Worm (Caenorhabditis elegans) whole organism, L2 larva: ENCODE results near the gene F57E7.4.

Experiments
- C34F6.9 ChIP-seq: fragments of 150-350 bp; optimal IDR thresholded peaks from 2 replicates; lab custom pipeline; 2014; ENCODE audit warnings: missing biosample characterization, missing genetic modification characterization
- F13H6.1 ChIP-seq: sonication (generic microtip); optimal IDR thresholded peaks from 2 replicates; lab custom pipeline; 2016; ENCODE audit warnings: missing genetic modification characterization, missing compliant biosample characterization
- Y55F3AM.14 ChIP-seq: fragments of 200-800 bp; sonication (Bioruptor generic); optimal IDR thresholded peaks from 2 replicates; lab custom pipeline; 2018; ENCODE audit warnings: mild to moderate bottlenecking, missing genetic modification characterization, missing compliant biosample characterization
- alr-1 ChIP-seq: fragments of 150-350 bp; optimal IDR thresholded peaks from 2 replicates; lab custom pipeline; 2014; ENCODE audit warnings: missing biosample characterization, missing genetic modification characterization
- ama-1 ChIP-seq: fragments of 150-350 bp; optimal IDR thresholded peaks from 2 replicates; lab custom pipeline; 2018; ENCODE audit warnings: inconsistent platforms
- blmp-1 ChIP-seq: sonication (generic microtip); optimal IDR thresholded peaks from 2 replicates; lab custom pipeline; 2017; ENCODE audit warnings: missing genetic modification characterization, mild to moderate bottlenecking, missing compliant biosample characterization, antibody characterized with exemption, moderate library complexity; ENCODE audit not compliant: insufficient read depth
- ceh-16 ChIP-seq: fragments of 150-350 bp; optimal IDR thresholded peaks from 2 replicates; lab custom pipeline; 2014; ENCODE audit warnings: missing biosample characterization, missing genetic modification characterization
- ceh-82 ChIP-seq: fragments of 150-350 bp; optimal IDR thresholded peaks from 2 replicates; lab custom pipeline; 2014; ENCODE audit warnings: missing biosample characterization, missing genetic modification characterization
- crh-2 ChIP-seq: sonication (generic microtip); optimal IDR thresholded peaks from 2 replicates; lab custom pipeline; 2017; ENCODE audit warnings: missing biosample characterization, missing genetic modification characterization
- dmd-4 ChIP-seq: sonication (generic microtip); optimal IDR thresholded peaks from 2 replicates; lab custom pipeline; 2017; ENCODE audit warnings: missing biosample characterization, missing genetic modification characterization
- egl-27 ChIP-seq: sonication (generic microtip); optimal IDR thresholded peaks from 3 replicates; lab custom pipeline; 2017; ENCODE audit warnings: missing biosample characterization, missing genetic modification reagents, missing genetic modification characterization
- elt-1 ChIP-seq: fragments of 150-350 bp; optimal IDR thresholded peaks from 2 replicates; lab custom pipeline; 2014; ENCODE audit warnings: missing biosample characterization, missing genetic modification characterization
- fos-1 ChIP-seq: fragments of 150-350 bp; optimal IDR thresholded peaks from 2 replicates; lab custom pipeline; 2014; ENCODE audit warnings: missing biosample characterization, missing genetic modification characterization
- lin-11 ChIP-seq: fragments of 150-350 bp; sonication (generic microtip); optimal IDR thresholded peaks from 2 replicates; lab custom pipeline; 2014; ENCODE audit warnings: missing biosample characterization, missing genetic modification characterization, inconsistent platforms, mixed read lengths
- lin-13 ChIP-seq: fragments of 150-350 bp; optimal IDR thresholded peaks from 2 replicates; lab custom pipeline; 2014; ENCODE audit warnings: missing biosample characterization, missing genetic modification reagents, missing genetic modification characterization
- lin-39 ChIP-seq: fragments of 150-350 bp; optimal IDR thresholded peaks from 2 replicates; lab custom pipeline; 2014; ENCODE audit warnings: missing biosample characterization, missing genetic modification reagents, missing genetic modification characterization
- lsy-2 ChIP-seq, 2 experiments: fragments of 150-350 bp in 1 of 2; sonication (generic microtip) in 1 of 2; optimal IDR thresholded peaks; 2 replicates each; lab custom pipeline; 2014 to 2017; ENCODE audit warnings: missing biosample characterization in 2 of 2, missing genetic modification characterization in 2 of 2
- mab-5 ChIP-seq: fragments of 150-350 bp; optimal IDR thresholded peaks from 2 replicates; lab custom pipeline; 2014; ENCODE audit warnings: missing biosample characterization, missing genetic modification characterization
- mbf-1 ChIP-seq: sonication (generic microtip); optimal IDR thresholded peaks from 2 replicates; lab custom pipeline; 2017; ENCODE audit warnings: missing biosample characterization, missing genetic modification characterization
- mdl-1 ChIP-seq, 2 experiments: fragments of 150-350 bp in 1 of 2; sonication (generic microtip) in 1 of 2; optimal IDR thresholded peaks; 2 replicates each; lab custom pipeline; 2017; ENCODE audit warnings: missing biosample characterization in 2 of 2, missing genetic modification characterization in 2 of 2
- nhr-10 ChIP-seq: sonication (generic microtip); optimal IDR thresholded peaks from 2 replicates; lab custom pipeline; 2017; ENCODE audit warnings: missing biosample characterization, missing genetic modification characterization
- nhr-11 ChIP-seq: fragments of 150-350 bp; optimal IDR thresholded peaks from 2 replicates; lab custom pipeline; 2014; ENCODE audit warnings: missing biosample characterization, missing genetic modification characterization
- nhr-129 ChIP-seq: fragments of 150-350 bp; optimal IDR thresholded peaks from 2 replicates; lab custom pipeline; 2014; ENCODE audit warnings: missing biosample characterization, missing genetic modification characterization
- nhr-23 ChIP-seq: fragments of 150-350 bp; optimal IDR thresholded peaks from 2 replicates; lab custom pipeline; 2014; ENCODE audit warnings: missing biosample characterization, missing genetic modification reagents, missing genetic modification characterization
- nhr-77 ChIP-seq: fragments of 150-350 bp; optimal IDR thresholded peaks from 2 replicates; lab custom pipeline; 2014; ENCODE audit warnings: missing biosample characterization, missing genetic modification characterization
- skn-1 ChIP-seq: sonication (generic microtip); optimal IDR thresholded peaks from 2 replicates; lab custom pipeline; 2017; ENCODE audit warnings: missing biosample characterization, missing genetic modification characterization
- sma-3 ChIP-seq: sonication (generic microtip); optimal IDR thresholded peaks from 2 replicates; lab custom pipeline; 2016; ENCODE audit warnings: missing genetic modification reagents, missing genetic modification characterization, missing compliant biosample characterization
- sma-9 ChIP-seq, 2 experiments: fragments of 150-350 bp in 1 of 2; sonication (generic microtip) in 1 of 2; optimal IDR thresholded peaks; 2 replicates each; lab custom pipeline; 2014 to 2016; ENCODE audit warnings: missing genetic modification characterization in 2 of 2, mild to moderate bottlenecking in 1 of 2, missing biosample characterization in 1 of 2, missing compliant biosample characterization in 1 of 2, missing genetic modification reagents in 1 of 2, moderate library complexity in 1 of 2
- snpc-4 ChIP-seq: fragments of 150-350 bp; optimal IDR thresholded peaks from 2 replicates; lab custom pipeline; 2014; ENCODE audit warnings: missing biosample characterization, missing genetic modification characterization
- unc-39 ChIP-seq: fragments of 150-350 bp; optimal IDR thresholded peaks from 2 replicates; lab custom pipeline; 2014; ENCODE audit warnings: missing biosample characterization, missing genetic modification characterization
- zag-1 ChIP-seq: fragments of 150-350 bp; optimal IDR thresholded peaks from 2 replicates; lab custom pipeline; 2014; ENCODE audit warnings: missing biosample characterization, missing genetic modification characterization
- ztf-1 ChIP-seq: fragments of 200-800 bp; sonication (Bioruptor generic); conservative IDR thresholded peaks from 2 replicates; pipeline ENCODE4 v1.3.6; 2022; ENCODE audit warnings: missing genetic modification characterization, missing compliant biosample characterization
- ztf-11 ChIP-seq: sonication (generic microtip); optimal IDR thresholded peaks from 2 replicates; lab custom pipeline; 2017; ENCODE audit warnings: missing biosample characterization, missing genetic modification characterization

Gene F57E7.4

ce11 chrV:16483681-16484080 is 2.9 kb upstream of the F57E7.4 start, which contains the start of gene srh-139:
Gene srh-139, plus strand, starts transcription at chrV:16483981.
- no peak for TF ChIP-seq alr-1
- no peak for TF ChIP-seq skn-1

- no peak for TF ChIP-seq skn-1
- no peak for TF ChIP-seq unc-39
- no peak for TF ChIP-seq ama-1 (lab: Kevin White, UChicago)
- TF ChIP-seq zag-1 (tag; lab: Kevin White, UChicago), result no peak
- no peak for TF ChIP-seq Y55F3AM.14
- TF ChIP-seq alr-1, result no peak
- no peak for TF ChIP-seq blmp-1 (tag; lab: Kevin White, UChicago)
- TF ChIP-seq nhr-10 (tag; lab: Kevin White, UChicago), result no peak
- no peak for TF ChIP-seq F13H6.1 (tag; lab: Kevin White, UChicago)
- TF ChIP-seq nhr-77, result no peak
- no peak for TF ChIP-seq fos-1
- TF ChIP-seq elt-1 (tag; lab: Kevin White, UChicago), result no peak
- TF ChIP-seq egl-27 (tag; lab: Kevin White, UChicago), result no peak
- TF ChIP-seq sma-3 (GFP tag; lab: Kevin White, UChicago), result no peak
- TF ChIP-seq C34F6.9 (tag; lab: Kevin White, UChicago), result no peak
- no peak for TF ChIP-seq nhr-23 (tag; lab: Kevin White, UChicago)
- TF ChIP-seq mab-5, result no peak
- no peak for TF ChIP-seq ceh-16 (tag; lab: Kevin White, UChicago)
- no peak for TF ChIP-seq mbf-1 (tag; lab: Kevin White, UChicago)
- TF ChIP-seq nhr-129 (tag; lab: Kevin White, UChicago), result no peak
- TF ChIP-seq, all 48 proteins: peak for 0
Observed at ce11 chrV:16483044-16483443, 2.2 kb upstream of the F57E7.4 start, which contains the start of gene F57E7.2. Gene F57E7.2, minus strand, starts transcription at chrV:16483144.

DNA sequence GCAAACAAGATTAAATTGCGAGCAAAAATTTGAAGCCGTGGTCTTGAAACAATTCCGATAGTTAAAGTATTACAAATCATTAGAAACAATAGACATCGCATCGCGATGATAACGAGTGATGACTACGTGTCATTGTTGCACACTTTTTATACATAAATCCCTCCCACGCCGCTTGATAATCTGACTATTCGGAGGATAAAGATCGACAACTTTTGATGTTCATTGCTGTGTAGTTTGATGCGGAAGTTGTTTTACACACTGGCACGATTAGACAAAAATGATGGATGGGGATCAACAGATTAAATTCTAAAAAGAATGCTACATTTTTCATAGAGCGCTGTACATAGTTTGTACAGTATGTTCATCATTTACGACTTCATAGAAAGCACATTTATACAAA is 1.5 kb downstream of the F57E7.4 start, which contains the start of gene T08G3.11:
TSS of gene T08G3.11 (minus strand) at position 101 of the 400 bp plus-strand sequence.
- no peak for TF ChIP-seq dmd-4
- TF ChIP-seq crh-2 (tag; lab: Kevin White, UChicago), result no peak
- no peak for TF ChIP-seq sma-9 (GFP tag; optimal IDR thresholded peaks at IDR 0.05; lab: Kevin White, UChicago)
- TF ChIP-seq sma-9 (tag; optimal IDR thresholded peaks at IDR 0.05; lab: Kevin White, UChicago), result no peak
- TF ChIP-seq alr-1, result no peak
- TF ChIP-seq C34F6.9 (tag; lab: Kevin White, UChicago), result no peak
- TF ChIP-seq unc-39, result no peak

- TF ChIP-seq egl-27 (tag; lab: Kevin White, UChicago) (no peak), dmd-4 (no peak), ztf-11 (tag; lab: Kevin White, UChicago) (no peak), mdl-1 (tag; optimal IDR thresholded peaks at IDR 0.05; lab: Kevin White, UChicago) (no peak), nhr-23 (tag; lab: Kevin White, UChicago) (no peak)
Observed at ce11 chrV:16471995-16472563, 8.7 kb downstream of the F57E7.4 start, which contains the start of gene srw-35. Gene srw-35, plus strand, starts transcription at chrV:16472513.

- TF ChIP-seq skn-1, result no peak
- no peak for TF ChIP-seq lsy-2 (tag; optimal IDR thresholded peaks at IDR 0.05; lab: Kevin White, UChicago)
- no peak for TF ChIP-seq zag-1 (tag; lab: Kevin White, UChicago)
- TF ChIP-seq nhr-129 (tag; lab: Kevin White, UChicago), result no peak
- TF ChIP-seq snpc-4 (tag; lab: Kevin White, UChicago), result no peak
- TF ChIP-seq lin-39, result no peak
- TF ChIP-seq crh-2 (tag; lab: Kevin White, UChicago), result no peak
- no peak for TF ChIP-seq alr-1
- TF ChIP-seq nhr-77, result no peak
- no peak for TF ChIP-seq blmp-1 (tag; lab: Kevin White, UChicago)
- TF ChIP-seq lin-11 (tag; lab: Kevin White, UChicago), result no peak
- TF ChIP-seq ztf-1 (GFP tag; lab: Robert Waterston, UW), result no peak
Observed at ce11 chrV:16470916-16471315, 9.9 kb downstream of the F57E7.4 start, which contains the start of gene srh-138. Gene srh-138, minus strand, starts transcription at chrV:16471016.

DNA sequence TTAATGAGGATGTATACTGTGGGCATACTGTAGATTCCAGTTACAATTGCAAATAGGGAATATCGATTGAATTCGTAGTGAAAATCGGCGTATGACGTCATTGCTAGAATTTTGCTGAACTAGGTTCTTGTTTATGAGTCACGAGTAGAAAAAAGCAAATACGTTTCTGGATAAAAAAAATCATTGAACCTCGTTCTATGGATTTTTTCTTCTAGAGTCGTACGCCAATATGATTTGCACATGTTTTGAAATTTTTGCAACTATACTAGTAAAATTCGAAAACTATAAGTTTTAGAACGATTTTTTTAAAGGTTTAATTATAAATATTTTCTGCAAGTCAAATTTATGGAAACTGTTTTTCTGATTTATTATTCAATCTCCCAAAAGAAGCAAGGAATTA is 13.0 kb downstream of the F57E7.4 start, which contains the start of gene sru-44:
TSS of gene sru-44 (minus strand) at position 101 of the 400 bp plus-strand sequence.
- TF ChIP-seq mbf-1 (tag; lab: Kevin White, UChicago) (no peak), fos-1 (no peak), nhr-11 (tag; lab: Kevin White, UChicago) (no peak), dmd-4 (no peak), zag-1 (tag; lab: Kevin White, UChicago) (no peak), ama-1 (lab: Kevin White, UChicago) (no peak), sma-3 (GFP tag; lab: Kevin White, UChicago) (no peak), mab-5 (no peak), lin-13 (GFP tag; lab: Kevin White, UChicago) (no peak), ceh-82 (tag; lab: Kevin White, UChicago) (no peak)
